Fruit fly (Drosophila melanogaster): ENCODE results near the gene Polr3F.
A peak's percentile ranks its signal among the peaks of the same experiment; 100 is the strongest.

Gene Polr3F

dm6 chr3R:22357942-22358341, 9.2 kb downstream of the Polr3F start:
- TF ChIP-seq tj (GFP tag; optimal IDR thresholded peaks at IDR 0.05) (no peak), CG7101 (tag; optimal IDR thresholded peaks at IDR 0.05) (no peak), CG12768 (GFP tag; optimal IDR thresholded peaks at IDR 0.05) (no peak), CG5204 (GFP tag; optimal IDR thresholded peaks at IDR 0.05) (no peak), cic (GFP tag; optimal IDR thresholded peaks at IDR 0.05) (no peak), CG11617 (GFP tag; optimal IDR thresholded peaks at IDR 0.05) (no peak), bab1 (GFP tag; optimal IDR thresholded peaks at IDR 0.05) (no peak), toe (GFP tag; optimal IDR thresholded peaks at IDR 0.05) (no peak), Crg-1 (GFP tag; optimal IDR thresholded peaks at IDR 0.05) (no peak), kay (GFP tag; ENCODE audit: borderline replicate concordance) (no peak), CG1620 (GFP tag; optimal IDR thresholded peaks at IDR 0.05) (no peak), CG7045 (GFP tag; optimal IDR thresholded peaks at IDR 0.05) (no peak), CG33017 (tag; optimal IDR thresholded peaks at IDR 0.05) (no peak), cnc (optimal IDR thresholded peaks at IDR 0.05) (no peak), ovo (GFP tag; optimal IDR thresholded peaks at IDR 0.05) (no peak), pad (GFP tag; optimal IDR thresholded peaks at IDR 0.05) (no peak), Clk (GFP tag; optimal IDR thresholded peaks at IDR 0.05) (no peak), CG14711 (tag; optimal IDR thresholded peaks at IDR 0.05) (no peak)

- TF ChIP-seq pad (GFP tag; optimal IDR thresholded peaks at IDR 0.05), result peak; percentile 26
- peak; percentile 18 for TF ChIP-seq Crg-1 (GFP tag; optimal IDR thresholded peaks at IDR 0.05)
- no peak for TF ChIP-seq kay (GFP tag; ENCODE audit: borderline replicate concordance)
- peak; percentile 21 for TF ChIP-seq Clk (GFP tag; optimal IDR thresholded peaks at IDR 0.05)
- peak; percentile 46 for TF ChIP-seq bab1 (GFP tag; optimal IDR thresholded peaks at IDR 0.05)
- peak; percentile 58 for TF ChIP-seq CG1620 (GFP tag; optimal IDR thresholded peaks at IDR 0.05)
- TF ChIP-seq Mnt (GFP tag; optimal IDR thresholded peaks at IDR 0.05), result peak; percentile 36
- TF ChIP-seq CG7101 (tag; optimal IDR thresholded peaks at IDR 0.05), result peak; percentile 13
- peak; percentile 21 for TF ChIP-seq CG11617 (GFP tag; optimal IDR thresholded peaks at IDR 0.05)
- peak; percentile 61 for TF ChIP-seq cic (GFP tag; optimal IDR thresholded peaks at IDR 0.05)
- no peak for TF ChIP-seq CG14711 (tag; optimal IDR thresholded peaks at IDR 0.05)
- TF ChIP-seq cnc (optimal IDR thresholded peaks at IDR 0.05), result no peak
- peak; percentile 47 for TF ChIP-seq CG12768 (GFP tag; optimal IDR thresholded peaks at IDR 0.05)
- no peak for TF ChIP-seq toe (GFP tag; optimal IDR thresholded peaks at IDR 0.05)
Measured at dm6 chr3R:22356464-22357410, 10.4 kb downstream of the Polr3F start, which contains the start of gene Sar1. Gene Sar1, plus strand, starts transcription at chr3R:22356685.

DNA sequence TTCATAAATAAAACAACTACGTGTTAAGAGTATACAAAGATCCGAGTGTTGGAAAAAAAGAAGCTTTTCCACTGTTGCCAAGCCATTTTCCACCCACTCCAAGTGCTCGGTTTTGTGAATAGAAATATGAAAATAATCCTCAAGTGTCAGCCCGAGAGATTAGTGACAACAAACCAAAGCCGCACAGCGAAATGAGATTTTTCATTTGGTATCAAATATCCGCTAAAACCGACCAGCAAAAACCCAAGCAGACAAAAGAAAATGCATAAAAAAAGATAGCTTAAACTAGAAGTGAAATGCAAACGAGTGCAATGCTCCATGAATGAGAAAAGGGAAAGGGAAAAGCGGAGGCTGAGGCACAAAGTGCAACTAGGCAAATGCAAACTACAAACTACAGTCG, 15.8 kb downstream of the Polr3F start, which contains the start of gene rdhB:
TSS of gene rdhB (plus strand) at position 301 of the 400 bp plus-strand sequence.
- TF ChIP-seq cic (GFP tag; optimal IDR thresholded peaks at IDR 0.05), result no peak
- no peak for TF ChIP-seq CG1620 (GFP tag; optimal IDR thresholded peaks at IDR 0.05)
- no peak for TF ChIP-seq CG7045 (GFP tag; optimal IDR thresholded peaks at IDR 0.05)
- no peak for TF ChIP-seq toe (GFP tag; optimal IDR thresholded peaks at IDR 0.05)
- no peak for TF ChIP-seq bab1 (GFP tag; optimal IDR thresholded peaks at IDR 0.05)
- TF ChIP-seq tj (GFP tag; optimal IDR thresholded peaks at IDR 0.05), result no peak
- no peak for TF ChIP-seq CG14711 (tag; optimal IDR thresholded peaks at IDR 0.05)
- no peak for TF ChIP-seq Clk (GFP tag; optimal IDR thresholded peaks at IDR 0.05)
- TF ChIP-seq Mnt (GFP tag; optimal IDR thresholded peaks at IDR 0.05), result no peak
- no peak for TF ChIP-seq ovo (GFP tag; optimal IDR thresholded peaks at IDR 0.05)
- no peak for TF ChIP-seq CG12768 (GFP tag; optimal IDR thresholded peaks at IDR 0.05)
- no peak for TF ChIP-seq Hr96 (GFP tag; optimal IDR thresholded peaks at IDR 0.05)
- no peak for TF ChIP-seq CG7101 (tag; optimal IDR thresholded peaks at IDR 0.05)
- no peak for TF ChIP-seq CG11617 (GFP tag; optimal IDR thresholded peaks at IDR 0.05)
- TF ChIP-seq Crg-1 (GFP tag; optimal IDR thresholded peaks at IDR 0.05), result no peak
- TF ChIP-seq pad (GFP tag; optimal IDR thresholded peaks at IDR 0.05), result no peak
- TF ChIP-seq CG5204 (GFP tag; optimal IDR thresholded peaks at IDR 0.05), result no peak
- TF ChIP-seq CG33017 (tag; optimal IDR thresholded peaks at IDR 0.05), result no peak
- no peak for TF ChIP-seq kay (GFP tag; ENCODE audit: borderline replicate concordance)
- TF ChIP-seq cnc (optimal IDR thresholded peaks at IDR 0.05), result no peak

- no peak for TF ChIP-seq pad (GFP tag; optimal IDR thresholded peaks at IDR 0.05)
- no peak for TF ChIP-seq CG5204 (GFP tag; optimal IDR thresholded peaks at IDR 0.05)
- TF ChIP-seq CG1620 (GFP tag; optimal IDR thresholded peaks at IDR 0.05), result no peak
- no peak for TF ChIP-seq cic (GFP tag; optimal IDR thresholded peaks at IDR 0.05)
- no peak for TF ChIP-seq cnc (optimal IDR thresholded peaks at IDR 0.05)
- no peak for TF ChIP-seq ovo (GFP tag; optimal IDR thresholded peaks at IDR 0.05)
- no peak for TF ChIP-seq tj (GFP tag; optimal IDR thresholded peaks at IDR 0.05)
Measured at dm6 chr3R:22342708-22343107, 24.5 kb downstream of the Polr3F start.

DNA sequence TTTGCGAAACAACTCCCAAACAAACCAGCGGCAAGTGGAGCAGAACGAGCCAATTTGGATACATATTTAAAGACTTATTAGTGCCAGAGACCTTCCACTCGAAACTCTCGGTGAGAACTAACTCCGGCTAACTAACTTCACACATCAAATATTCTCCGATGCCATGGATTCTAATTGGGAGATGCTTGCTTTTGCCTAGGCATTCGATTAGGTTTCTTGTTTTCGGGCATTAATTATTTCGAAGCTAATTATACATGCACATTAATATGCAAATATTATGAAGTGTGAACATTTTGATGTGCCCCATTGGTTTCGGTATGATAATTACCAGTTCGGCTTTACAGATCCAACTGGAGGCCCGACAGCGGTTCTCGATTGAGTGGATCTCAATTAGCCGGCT, 25.0 kb downstream of the Polr3F start, which contains the start of gene CG5386:
TSS of gene CG5386 (minus strand) at position 101 of the 400 bp plus-strand sequence.
- TF ChIP-seq Mnt (GFP tag; optimal IDR thresholded peaks at IDR 0.05) (no peak), Clk (GFP tag; optimal IDR thresholded peaks at IDR 0.05) (no peak), CG1620 (GFP tag; optimal IDR thresholded peaks at IDR 0.05) (no peak), cnc (optimal IDR thresholded peaks at IDR 0.05) (no peak), CG7101 (tag; optimal IDR thresholded peaks at IDR 0.05) (no peak), CG7045 (GFP tag; optimal IDR thresholded peaks at IDR 0.05) (no peak), bab1 (GFP tag; optimal IDR thresholded peaks at IDR 0.05) (no peak), pad (GFP tag; optimal IDR thresholded peaks at IDR 0.05) (no peak), CG12768 (GFP tag; optimal IDR thresholded peaks at IDR 0.05) (no peak), Hr96 (GFP tag; optimal IDR thresholded peaks at IDR 0.05) (no peak), CG5204 (GFP tag; optimal IDR thresholded peaks at IDR 0.05) (no peak), Crg-1 (GFP tag; optimal IDR thresholded peaks at IDR 0.05) (no peak), CG11617 (GFP tag; optimal IDR thresholded peaks at IDR 0.05) (no peak), CG33017 (tag; optimal IDR thresholded peaks at IDR 0.05) (no peak)
